Worm (Caenorhabditis elegans) whole organism, L1 larva: ENCODE results near the gene R160.2.

Experiments
- alr-1 ChIP-seq: fragments of 200-800 bp; sonication (Bioruptor generic); optimal IDR thresholded peaks from 2 replicates; lab custom pipeline; 2018; ENCODE audit warnings: borderline replicate concordance, mild to moderate bottlenecking, missing genetic modification characterization, missing compliant biosample characterization
- ama-1 ChIP-seq: fragments of 150-350 bp; optimal IDR thresholded peaks from 2 replicates; lab custom pipeline; 2014
- ceh-82 ChIP-seq, 3 experiments: fragments of 150-350 bp in 1 of 3; sonication (generic microtip) in 2 of 3; optimal IDR thresholded peaks; 2 replicates each; lab custom pipeline; 2014 to 2017; ENCODE audit warnings: missing biosample characterization in 3 of 3, missing genetic modification characterization in 3 of 3
- egl-27 ChIP-seq, 2 experiments: fragments of 150-350 bp in 1 of 2; sonication (generic microtip); optimal IDR thresholded peaks; 3 replicates each; lab custom pipeline; 2017 to 2018; ENCODE audit warnings: missing biosample characterization in 2 of 2, missing genetic modification characterization in 2 of 2, missing genetic modification reagents in 2 of 2
- grh-1 ChIP-seq: fragments of 200-800 bp; sonication (Bioruptor generic); IDR thresholded peaks from 2 replicates; pipeline ENCODE4 v1.3.6; 2022; ENCODE audit warnings: missing genetic modification reagents, missing genetic modification characterization, missing compliant biosample characterization
- lsy-2 ChIP-seq, 2 experiments: fragments of 150-350 bp; optimal IDR thresholded peaks; 2 replicates each; lab custom pipeline; 2014; ENCODE audit warnings: missing biosample characterization in 2 of 2, missing genetic modification characterization in 2 of 2
- nhr-11 ChIP-seq: fragments of 150-350 bp; optimal IDR thresholded peaks from 2 replicates; lab custom pipeline; 2014; ENCODE audit warnings: missing biosample characterization, missing genetic modification characterization
- skn-1 ChIP-seq: fragments of 150-350 bp; optimal IDR thresholded peaks from 2 replicates; lab custom pipeline; 2014; ENCODE audit warnings: missing biosample characterization, missing genetic modification characterization
- ztf-11 ChIP-seq, 2 experiments: sonication (generic microtip); optimal IDR thresholded peaks; 2 replicates each; lab custom pipeline; 2016 to 2017; ENCODE audit warnings: missing genetic modification characterization in 2 of 2, missing biosample characterization in 1 of 2, missing compliant biosample characterization in 1 of 2
- ztf-4 ChIP-seq: fragments of 150-350 bp; optimal IDR thresholded peaks from 2 replicates; lab custom pipeline; 2014; ENCODE audit warnings: missing biosample characterization, missing genetic modification characterization

ce11 chrX:4359030-4359429 lies 17.7 kb downstream of the R160.2 start:
- TF ChIP-seq ama-1 (lab: Kevin White, UChicago), result no peak
- no peak for TF ChIP-seq alr-1
- no peak for TF ChIP-seq egl-27 (tag; optimal IDR thresholded peaks at IDR 0.05; lab: Kevin White, UChicago)
- TF ChIP-seq lsy-2 (tag; optimal IDR thresholded peaks at IDR 0.05; lab: Kevin White, UChicago), result no peak
- TF ChIP-seq ztf-11 (tag; optimal IDR thresholded peaks at IDR 0.05; lab: Kevin White, UChicago), result no peak
- no peak for TF ChIP-seq nhr-11 (tag; lab: Kevin White, UChicago)
- TF ChIP-seq ztf-4, result no peak
- TF ChIP-seq ceh-82 (tag; optimal IDR thresholded peaks at IDR 0.05; lab: Kevin White, UChicago), result no peak
- no peak for TF ChIP-seq grh-1 (GFP tag; lab: Robert Waterston, UW)
- TF ChIP-seq skn-1 (tag; lab: Kevin White, UChicago), result no peak
